Worm (Caenorhabditis elegans) whole organism, L2 larva: ENCODE measurements around the gene Y54F10BM.13.

ENCODE experiments used
- ama-1 ChIP-seq: fragments of 150-350 bp; optimal IDR thresholded peaks from 2 replicates; lab custom pipeline; 2018; ENCODE audit warnings: inconsistent platforms
- zag-1 ChIP-seq: fragments of 150-350 bp; optimal IDR thresholded peaks from 2 replicates; lab custom pipeline; 2014; ENCODE audit warnings: missing biosample characterization, missing genetic modification characterization

ce11 chrIII:2294736-2295135 is 36.1 kb downstream of the Y54F10BM.13 start:
- TF ChIP-seq zag-1 (tag; lab: Kevin White, UChicago) (no peak), ama-1 (lab: Kevin White, UChicago) (no peak)
